Worm (Caenorhabditis elegans): ENCODE results near the gene ptr-19.
"Not testable (repeated sequence)": the region's sequence is repeated elsewhere in the genome, so short reads cannot be mapped to it uniquely, and the experiment has no call there.

Gene ptr-19

ce11 chrIII:10758422-10758821, 23.2 kb upstream of the ptr-19 start, which contains the start of gene K01G5.10:
TSS of gene K01G5.10 (minus strand) at chrIII:10758522.
- TF ChIP-seq unc-62 (GFP tag; optimal IDR thresholded peaks at IDR 0.05) = no peak

ce11 chrIII:10759050-10760023, 22.3 kb upstream of the ptr-19 start, which contains the start of gene tasp-1:
TSS of gene tasp-1 (plus strand) at chrIII:10759307.
- TF ChIP-seq unc-62 (GFP tag; optimal IDR thresholded peaks at IDR 0.05) = peak; percentile 64

ce11 chrIII:10763032-10763431, 18.6 kb upstream of the ptr-19 start, which contains the start of gene dpy-28:
TSS of gene dpy-28 (plus strand) at chrIII:10763131.
- no peak for TF ChIP-seq unc-62 (GFP tag; optimal IDR thresholded peaks at IDR 0.05)

ce11 chrIII:10769693-10770092, 12.0 kb upstream of the ptr-19 start:
- TF ChIP-seq unc-62 (GFP tag; optimal IDR thresholded peaks at IDR 0.05) = no peak

- TF ChIP-seq unc-62 (GFP tag; optimal IDR thresholded peaks at IDR 0.05) = no peak
These were observed 1.4 kb downstream of the ptr-19 start for ce11 chrIII:10783052-10783451.

DNA sequence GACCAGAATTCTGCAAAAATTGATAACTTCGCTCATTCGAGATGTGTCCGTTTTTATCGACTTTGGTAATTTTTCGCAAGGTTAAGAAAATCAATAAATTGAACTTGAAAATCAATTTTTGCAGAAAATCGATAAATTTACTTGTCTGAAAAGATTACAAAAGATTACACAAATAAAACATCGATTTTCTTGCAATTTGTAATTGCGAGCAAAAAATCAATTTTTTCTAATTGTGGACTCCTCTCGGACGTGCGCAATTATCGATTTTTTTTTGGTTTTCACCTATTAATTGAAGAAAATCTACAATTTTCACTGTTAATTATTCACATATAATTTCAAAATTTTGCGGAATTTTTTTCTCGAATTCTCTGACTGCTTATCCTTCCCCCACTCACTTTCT, 9.6 kb downstream of the ptr-19 start:
- no peak for TF ChIP-seq unc-62 (GFP tag; optimal IDR thresholded peaks at IDR 0.05)

ce11 chrIII:10794049-10794448, 12.4 kb downstream of the ptr-19 start, which contains the start of gene clec-163:
TSS of gene clec-163 (plus strand) at chrIII:10794349.
- no peak for TF ChIP-seq unc-62 (GFP tag; optimal IDR thresholded peaks at IDR 0.05)

DNA sequence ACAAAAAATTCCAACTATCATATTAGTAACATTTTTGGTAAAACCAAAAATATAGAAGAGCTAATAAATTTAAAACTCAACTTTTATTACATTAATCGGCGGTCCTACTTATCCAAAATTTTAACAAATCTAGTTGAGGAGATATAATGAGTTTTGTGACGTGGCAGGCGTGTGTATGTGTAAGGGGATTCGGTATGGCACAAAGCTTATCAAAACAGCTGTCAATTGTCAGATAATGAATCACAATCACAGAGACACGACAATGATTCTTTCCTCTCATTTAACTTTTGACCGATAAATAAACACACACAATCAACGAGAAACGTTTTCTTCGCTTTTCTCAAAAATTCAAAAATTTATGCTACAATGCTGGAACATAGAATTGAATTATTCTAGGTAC, 20.4 kb downstream of the ptr-19 start, which contains the start of gene K11D9.3:
TSS of gene K11D9.3 (minus strand) at position 181 of the 400 bp plus-strand sequence.
- no peak for TF ChIP-seq unc-62 (GFP tag; optimal IDR thresholded peaks at IDR 0.05)

ce11 chrIII:10805172-10805571, 23.5 kb downstream of the ptr-19 start:
- TF ChIP-seq unc-62 (GFP tag; optimal IDR thresholded peaks at IDR 0.05) = no peak

DNA sequence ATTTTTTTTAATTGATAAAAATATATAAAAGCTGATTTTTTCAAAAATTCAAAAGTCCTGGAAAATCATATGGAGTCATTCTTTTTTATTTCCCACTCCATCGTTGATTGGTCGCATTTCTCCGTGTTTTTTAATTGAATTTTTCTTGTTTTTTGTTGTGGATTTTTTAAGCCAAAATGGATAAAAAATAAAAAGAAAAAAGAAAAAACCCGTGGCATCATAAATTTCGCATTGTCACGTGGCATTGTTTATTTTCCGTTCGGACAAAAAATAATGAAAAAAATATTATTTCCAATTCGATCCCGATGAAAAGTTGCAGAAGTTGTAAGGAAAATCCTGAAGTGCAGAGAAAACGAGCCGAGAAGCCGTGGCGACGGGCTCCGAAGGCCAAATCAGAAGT, 24.0 kb downstream of the ptr-19 start, which contains the start of gene klp-7:
TSS of gene klp-7 (plus strand) at position 301 of the 400 bp plus-strand sequence.
- not testable (repeated sequence) for TF ChIP-seq unc-62 (GFP tag; optimal IDR thresholded peaks at IDR 0.05)

DNA sequence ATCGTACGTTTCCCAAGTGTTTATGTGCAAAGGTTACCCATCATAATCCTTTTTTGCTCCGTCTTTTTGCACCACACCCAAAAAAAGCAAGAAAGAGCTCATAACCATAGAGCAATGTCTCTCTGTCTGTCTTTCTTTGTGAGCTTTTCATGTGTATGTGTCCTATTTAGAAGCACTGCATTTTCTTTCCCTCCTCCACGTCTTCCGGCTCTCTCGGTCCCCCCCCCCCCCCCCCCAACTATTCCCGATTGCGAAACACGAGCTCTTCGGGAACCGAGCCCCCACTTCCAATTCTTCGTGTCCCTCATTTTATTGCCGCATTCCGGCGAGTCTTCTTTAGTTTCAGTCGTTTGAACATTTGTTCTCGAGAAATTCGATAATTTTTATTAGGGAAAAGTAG, 25.2 kb downstream of the ptr-19 start:
- TF ChIP-seq unc-62 (GFP tag; optimal IDR thresholded peaks at IDR 0.05) = no peak

ce11 chrIII:10807236-10807635, 25.6 kb downstream of the ptr-19 start:
- no peak for TF ChIP-seq unc-62 (GFP tag; optimal IDR thresholded peaks at IDR 0.05)

- TF ChIP-seq unc-62 (GFP tag; optimal IDR thresholded peaks at IDR 0.05) = no peak
These were observed 26.3 kb downstream of the ptr-19 start for ce11 chrIII:10807956-10808355.

- no peak for TF ChIP-seq unc-62 (GFP tag; optimal IDR thresholded peaks at IDR 0.05)
These were observed 27.1 kb downstream of the ptr-19 start for ce11 chrIII:10808802-10809201.

ce11 chrIII:10809568-10809967, 27.9 kb downstream of the ptr-19 start:
- no peak for TF ChIP-seq unc-62 (GFP tag; optimal IDR thresholded peaks at IDR 0.05)

- TF ChIP-seq unc-62 (GFP tag; optimal IDR thresholded peaks at IDR 0.05) = no peak
These were observed 28.8 kb downstream of the ptr-19 start for ce11 chrIII:10810483-10810836.

Data from whole organism, dauer.